Worm (Caenorhabditis elegans): ENCODE results near the gene C39H7.4.

- TF ChIP-seq pha-4 (tag; optimal IDR thresholded peaks at IDR 0.05) (no peak), unc-62 (GFP tag; optimal IDR thresholded peaks at IDR 0.05) (no peak), snpc-4 (tag; optimal IDR thresholded peaks at IDR 0.05) (no peak), egl-27 (tag; optimal IDR thresholded peaks at IDR 0.05) (no peak), elt-1 (tag; optimal IDR thresholded peaks at IDR 0.05) (no peak), zag-1 (tag; optimal IDR thresholded peaks at IDR 0.05) (no peak), fos-1 (tag; optimal IDR thresholded peaks at IDR 0.05) (no peak), nhr-11 (tag; optimal IDR thresholded peaks at IDR 0.05) (no peak), nhr-12 (tag; optimal IDR thresholded peaks at IDR 0.05) (no peak), aly-2 (tag; optimal IDR thresholded peaks at IDR 0.05) (no peak), fkh-10 (GFP tag; optimal IDR thresholded peaks at IDR 0.05) (no peak)
Observed at ce11 chrIV:5619643-5620042, 5.2 kb upstream of the C39H7.4 start, which contains the start of gene srsx-16.
